Worm (Caenorhabditis elegans) whole organism, young adult: ENCODE measurements around the gene tre-2.

ENCODE experiments used
- B0035.1 ChIP-seq: sonication (generic microtip); optimal IDR thresholded peaks from 2 replicates; lab custom pipeline; 2016; ENCODE audit warnings: missing genetic modification characterization, mild to moderate bottlenecking, missing compliant biosample characterization, missing genotype, missing genetic modification reagents
- B0261.1 ChIP-seq: sonication (generic microtip); optimal IDR thresholded peaks from 2 replicates; lab custom pipeline; 2016; ENCODE audit warnings: mild to moderate bottlenecking, missing genetic modification characterization, moderate library complexity, missing compliant biosample characterization
- D2030.7 ChIP-seq: fragments of 200-800 bp; sonication (Bioruptor generic); IDR thresholded peaks from 2 replicates; pipeline ENCODE4 v1.3.6; 2022; ENCODE audit warnings: missing genetic modification reagents, missing genetic modification characterization, missing compliant biosample characterization
- F23B12.7 ChIP-seq: sonication (generic microtip); optimal IDR thresholded peaks from 2 replicates; lab custom pipeline; 2017; ENCODE audit warnings: missing genetic modification characterization, mild to moderate bottlenecking, missing compliant biosample characterization, antibody characterized with exemption, moderate library complexity; ENCODE audit not compliant: insufficient read depth
- F37B4.10 ChIP-seq: fragments of 200-800 bp; sonication (Bioruptor generic); IDR thresholded peaks from 2 replicates; pipeline ENCODE4 v1.3.6; 2022; ENCODE audit warnings: missing genetic modification characterization, missing compliant biosample characterization
- F39B2.1 ChIP-seq: fragments of 200-800 bp; sonication (Bioruptor generic); IDR thresholded peaks from 2 replicates; pipeline ENCODE4 v1.3.6; 2022; ENCODE audit warnings: missing genetic modification reagents, missing genetic modification characterization, missing compliant biosample characterization
- F49E8.2 ChIP-seq: sonication (generic microtip); optimal IDR thresholded peaks from 3 replicates; lab custom pipeline; 2017; ENCODE audit warnings: missing genetic modification characterization, mild to moderate bottlenecking, missing compliant biosample characterization, antibody characterized with exemption, moderate library complexity; ENCODE audit not compliant: insufficient read depth
- F52B5.7 ChIP-seq: sonication (generic microtip); optimal IDR thresholded peaks from 2 replicates; lab custom pipeline; 2016; ENCODE audit warnings: mild to moderate bottlenecking, missing genetic modification characterization, missing compliant biosample characterization
- K11D2.4 ChIP-seq: fragments of 200-800 bp; sonication (Bioruptor generic); IDR thresholded peaks from 2 replicates; pipeline ENCODE4 v1.3.6; 2022; ENCODE audit warnings: missing genetic modification reagents, missing genetic modification characterization, missing compliant biosample characterization
- Y53G8AR.9 ChIP-seq: fragments of 200-800 bp; sonication (Bioruptor generic); conservative IDR thresholded peaks from 2 replicates; pipeline ENCODE4 v1.3.6; 2022; ENCODE audit warnings: missing genetic modification reagents, missing genetic modification characterization, missing compliant biosample characterization
- Y67H2A.10 ChIP-seq: fragments of 200-800 bp; sonication (Bioruptor generic); conservative IDR thresholded peaks from 2 replicates; pipeline ENCODE4 v1.3.6; 2022; ENCODE audit warnings: missing genetic modification reagents, missing genetic modification characterization, missing compliant biosample characterization
- Y79H2A.3 ChIP-seq: fragments of 200-800 bp; sonication (Bioruptor generic); conservative IDR thresholded peaks from 2 replicates; pipeline ENCODE4 v1.3.6; 2022; ENCODE audit warnings: missing genetic modification reagents, missing genetic modification characterization, missing compliant biosample characterization
- ama-1 ChIP-seq, 3 experiments: fragments of 150-350 bp in 1 of 3; sonication (generic microtip) in 2 of 3; optimal IDR thresholded peaks; 2 replicates each; lab custom pipeline; 2014 to 2018; ENCODE audit warnings: missing biosample characterization in 2 of 3, missing genetic modification characterization in 2 of 3, missing genetic modification reagents in 2 of 3
- aptf-2 ChIP-seq: fragments of 200-800 bp; sonication (Bioruptor generic); conservative IDR thresholded peaks from 2 replicates; pipeline ENCODE4 v1.3.6; 2022; ENCODE audit warnings: missing genetic modification reagents, missing genetic modification characterization, missing compliant biosample characterization
- atf-7 ChIP-seq: sonication (generic microtip); optimal IDR thresholded peaks from 2 replicates; lab custom pipeline; 2017; ENCODE audit warnings: mild to moderate bottlenecking, missing genetic modification characterization, missing compliant biosample characterization
- athp-1 ChIP-seq: sonication (generic microtip); optimal IDR thresholded peaks from 2 replicates; lab custom pipeline; 2017; ENCODE audit warnings: mild to moderate bottlenecking, missing genetic modification characterization, missing compliant biosample characterization
- attf-3 ChIP-seq: fragments of 200-800 bp; sonication (Bioruptor generic); conservative IDR thresholded peaks from 2 replicates; pipeline ENCODE4 v1.3.6; 2022; ENCODE audit warnings: missing genetic modification reagents, missing genetic modification characterization, missing compliant biosample characterization
- attf-5 ChIP-seq: fragments of 200-800 bp; sonication (Bioruptor generic); optimal IDR thresholded peaks from 2 replicates; lab custom pipeline; 2018; ENCODE audit warnings: mild to moderate bottlenecking, missing genetic modification characterization, missing compliant biosample characterization
- attf-6 ChIP-seq: fragments of 200-800 bp; sonication (Bioruptor generic); IDR thresholded peaks from 2 replicates; pipeline ENCODE4 v1.3.6; 2022; ENCODE audit warnings: missing genetic modification reagents, missing genetic modification characterization, missing compliant biosample characterization
- bed-1 ChIP-seq: fragments of 200-800 bp; sonication (Bioruptor generic); IDR thresholded peaks from 2 replicates; pipeline ENCODE4 v1.3.6; 2022; ENCODE audit warnings: missing genetic modification reagents, missing genetic modification characterization, missing compliant biosample characterization
- cebp-2 ChIP-seq: fragments of 200-800 bp; sonication (Bioruptor generic); IDR thresholded peaks from 2 replicates; pipeline ENCODE4 v1.3.6; 2022; ENCODE audit warnings: missing genetic modification characterization, missing compliant biosample characterization
- ceh-40 ChIP-seq: fragments of 200-800 bp; sonication (Bioruptor generic); IDR thresholded peaks from 2 replicates; pipeline ENCODE4 v1.3.6; 2022; ENCODE audit warnings: missing genetic modification characterization, missing compliant biosample characterization
- egl-44 ChIP-seq: fragments of 200-800 bp; sonication (Bioruptor generic); IDR thresholded peaks from 2 replicates; pipeline ENCODE4 v1.3.6; 2022; ENCODE audit warnings: missing genetic modification reagents, missing genetic modification characterization, missing compliant biosample characterization
- egrh-3 ChIP-seq: fragments of 200-800 bp; sonication (Bioruptor generic); IDR thresholded peaks from 2 replicates; pipeline ENCODE4 v1.3.6; 2022; ENCODE audit warnings: missing genetic modification reagents, missing genetic modification characterization, missing compliant biosample characterization
- hlh-12 ChIP-seq: sonication (generic microtip); optimal IDR thresholded peaks from 2 replicates; lab custom pipeline; 2016; ENCODE audit warnings: missing genetic modification characterization, missing compliant biosample characterization
- hrde-1 ChIP-seq: sonication (generic microtip); optimal IDR thresholded peaks from 2 replicates; lab custom pipeline; 2016; ENCODE audit warnings: missing genetic modification characterization, mild to moderate bottlenecking, missing compliant biosample characterization, moderate library complexity, missing genotype, missing genetic modification reagents, borderline replicate concordance
- let-526 ChIP-seq: fragments of 200-800 bp; sonication (Bioruptor generic); IDR thresholded peaks from 2 replicates; pipeline ENCODE4 v1.3.6; 2022; ENCODE audit warnings: missing genetic modification reagents, missing genetic modification characterization, missing compliant biosample characterization
- lin-35 ChIP-seq, 3 experiments: fragments of 150-350 bp in 2 of 3; sonication (generic microtip) in 1 of 3; optimal IDR thresholded peaks; 2 replicates each; lab custom pipeline; 2014 to 2018; ENCODE audit warnings: missing biosample characterization in 3 of 3, missing genetic modification characterization in 3 of 3, missing genetic modification reagents in 3 of 3
- lin-54 ChIP-seq: fragments of 200-800 bp; sonication (Bioruptor generic); optimal IDR thresholded peaks from 2 replicates; lab custom pipeline; 2018; ENCODE audit warnings: mild to moderate bottlenecking, missing genetic modification characterization, missing compliant biosample characterization
- lir-1 ChIP-seq: fragments of 200-800 bp; sonication (Bioruptor generic); conservative IDR thresholded peaks from 2 replicates; pipeline ENCODE4 v1.3.6; 2022; ENCODE audit warnings: missing genetic modification reagents, missing genetic modification characterization, missing compliant biosample characterization
- lsl-1 ChIP-seq: fragments of 200-800 bp; sonication (Bioruptor generic); optimal IDR thresholded peaks from 2 replicates; lab custom pipeline; 2018; ENCODE audit warnings: mild to moderate bottlenecking, missing genetic modification characterization, moderate library complexity, missing compliant biosample characterization
- mcd-1 ChIP-seq: fragments of 200-800 bp; sonication (Bioruptor generic); IDR thresholded peaks from 2 replicates; pipeline ENCODE4 v1.3.6; 2022; ENCODE audit warnings: missing genetic modification reagents, missing genetic modification characterization, missing compliant biosample characterization
- mel-28 ChIP-seq: sonication (generic microtip); optimal IDR thresholded peaks from 2 replicates; lab custom pipeline; 2016; ENCODE audit warnings: borderline replicate concordance, mild to moderate bottlenecking, missing genetic modification characterization, missing compliant biosample characterization
- mes-4 ChIP-seq: sonication (generic microtip); optimal IDR thresholded peaks from 2 replicates; lab custom pipeline; 2016; ENCODE audit warnings: missing genotype, missing genetic modification characterization, missing compliant biosample characterization
- nfya-1 ChIP-seq: sonication (generic microtip); optimal IDR thresholded peaks from 2 replicates; lab custom pipeline; 2017; ENCODE audit warnings: antibody characterized with exemption, missing compliant biosample characterization, missing genetic modification characterization, borderline replicate concordance; ENCODE audit not compliant: insufficient read depth
- nfya-2 ChIP-seq: fragments of 200-800 bp; sonication (Bioruptor generic); IDR thresholded peaks from 2 replicates; pipeline ENCODE4 v1.3.6; 2022; ENCODE audit warnings: missing genetic modification reagents, missing genetic modification characterization, missing compliant biosample characterization
- nhr-179 ChIP-seq: sonication (generic microtip); optimal IDR thresholded peaks from 2 replicates; lab custom pipeline; 2016; ENCODE audit warnings: mild to moderate bottlenecking, missing genetic modification characterization, missing compliant biosample characterization
- nhr-90 ChIP-seq: sonication (generic microtip); optimal IDR thresholded peaks from 2 replicates; lab custom pipeline; 2016; ENCODE audit warnings: missing genotype, mild to moderate bottlenecking, missing genetic modification characterization, missing compliant biosample characterization
- pbrm-1 ChIP-seq: fragments of 200-800 bp; sonication (Bioruptor generic); IDR thresholded peaks from 2 replicates; pipeline ENCODE4 v1.3.6; 2022; ENCODE audit warnings: missing genetic modification reagents, missing genetic modification characterization, missing compliant biosample characterization
- rec-8 ChIP-seq, 2 experiments: sonication (generic microtip); optimal IDR thresholded peaks; 2 replicates each; lab custom pipeline; 2016; ENCODE audit warnings: mild to moderate bottlenecking in 2 of 2, missing genetic modification characterization in 2 of 2, missing genetic modification reagents in 2 of 2, missing genotype in 2 of 2, missing biosample characterization in 1 of 2, missing compliant biosample characterization in 1 of 2, moderate library complexity in 1 of 2
- repo-1 ChIP-seq: sonication (generic microtip); optimal IDR thresholded peaks from 2 replicates; lab custom pipeline; 2017; ENCODE audit warnings: mild to moderate bottlenecking, missing genetic modification characterization, missing compliant biosample characterization
- somi-1 ChIP-seq: fragments of 200-800 bp; sonication (Bioruptor generic); optimal IDR thresholded peaks from 2 replicates; lab custom pipeline; 2018; ENCODE audit warnings: mild to moderate bottlenecking, missing genetic modification characterization, missing compliant biosample characterization
- tlf-1 ChIP-seq: fragments of 200-800 bp; sonication (Bioruptor generic); optimal IDR thresholded peaks from 2 replicates; lab custom pipeline; 2018; ENCODE audit warnings: mild to moderate bottlenecking, missing genetic modification characterization, missing compliant biosample characterization
- unc-130 ChIP-seq: sonication (generic microtip); optimal IDR thresholded peaks from 2 replicates; lab custom pipeline; 2016; ENCODE audit warnings: missing genetic modification reagents, missing genetic modification characterization, missing compliant biosample characterization
- ztf-18 ChIP-seq: sonication (generic microtip); optimal IDR thresholded peaks from 2 replicates; lab custom pipeline; 2016; ENCODE audit warnings: missing genotype, mild to moderate bottlenecking, missing genetic modification characterization, missing compliant biosample characterization
- ztf-25 ChIP-seq: fragments of 200-800 bp; sonication (Bioruptor generic); IDR thresholded peaks from 2 replicates; pipeline ENCODE4 v1.3.6; 2022; ENCODE audit warnings: missing genetic modification reagents, missing genetic modification characterization, missing compliant biosample characterization
- ztf-26 ChIP-seq: sonication (generic microtip); optimal IDR thresholded peaks from 2 replicates; lab custom pipeline; 2017; ENCODE audit warnings: missing genetic modification characterization, missing compliant biosample characterization

Gene tre-2

ce11 chrIV:6905947-6906489, 22.8 kb upstream of the tre-2 start, which contains the start of the genes T22D1.17 and T22D1.8 (continued):
- TF ChIP-seq repo-1 (tag; lab: Kevin White, UChicago) (no peak), somi-1 (no peak), nhr-179 (tag; lab: Kevin White, UChicago) (no peak), nhr-90 (tag; lab: Kevin White, UChicago) (no peak), cebp-2 (GFP tag; lab: Robert Waterston, UW) (no peak), lsl-1 (peak; percentile 18), B0261.1 (tag; lab: Kevin White, UChicago) (no peak), Y67H2A.10 (GFP tag; lab: Robert Waterston, UW) (no peak), lir-1 (GFP tag; lab: Robert Waterston, UW) (no peak), attf-5 (GFP tag; lab: Kevin White, UChicago) (no peak), hlh-12 (tag; lab: Kevin White, UChicago) (no peak), hrde-1 (peak; percentile 63), F39B2.1 (GFP tag; lab: Robert Waterston, UW) (peak; percentile 61; the same call in 1 of the 2 replicates), mcd-1 (GFP tag; lab: Robert Waterston, UW) (no peak), egl-44 (GFP tag; lab: Robert Waterston, UW) (no peak), ztf-25 (GFP tag; lab: Robert Waterston, UW) (no peak), F23B12.7 (no peak), attf-3 (no peak), lin-54 (GFP tag; lab: Kevin White, UChicago) (peak; percentile 60), mes-4 (tag; lab: Kevin White, UChicago) (no peak), ztf-18 (tag; lab: Kevin White, UChicago) (peak; percentile 1), ama-1 (optimal IDR thresholded peaks at IDR 0.05; lab: Kevin White, UChicago) (no peak), ama-1 (GFP tag; optimal IDR thresholded peaks at IDR 0.05; lab: Kevin White, UChicago) (peak; percentile 11 to 63), tlf-1 (GFP tag; lab: Kevin White, UChicago) (peak; percentile 33), ztf-26 (tag; lab: Kevin White, UChicago) (no peak), F52B5.7 (tag; lab: Kevin White, UChicago) (peak; percentile 61), D2030.7 (GFP tag; lab: Robert Waterston, UW) (peak; percentile 63), mel-28 (tag; lab: Kevin White, UChicago) (no peak), Y53G8AR.9 (0 out of 2 replicates have a peak, but pooled peaks have one; percentile 36), attf-6 (GFP tag; lab: Robert Waterston, UW) (no peak), B0035.1 (no peak), nfya-2 (no peak), unc-130 (GFP tag; lab: Kevin White, UChicago) (peak; percentile 14), F49E8.2 (peak; percentile 70), aptf-2 (GFP tag; lab: Robert Waterston, UW) (no peak), bed-1 (GFP tag; lab: Robert Waterston, UW) (no peak), let-526 (GFP tag; lab: Robert Waterston, UW) (no peak), pbrm-1 (peak; percentile 59; the same call in 1 of the 2 replicates), F37B4.10 (GFP tag; lab: Robert Waterston, UW) (no peak), K11D2.4 (GFP tag; lab: Robert Waterston, UW) (no peak), Y79H2A.3 (GFP tag; lab: Robert Waterston, UW) (no peak), lin-35 (GFP tag; optimal IDR thresholded peaks at IDR 0.05; lab: Kevin White, UChicago) (peak in 1 of 3 experiments; percentile 10), rec-8 (tag; optimal IDR thresholded peaks at IDR 0.05; lab: Kevin White, UChicago) (no peak), ceh-40 (no peak), nfya-1 (tag; lab: Kevin White, UChicago) (no peak), atf-7 (tag; lab: Kevin White, UChicago) (peak; percentile 9), egrh-3 (GFP tag; lab: Robert Waterston, UW) (no peak), athp-1 (no peak)
